Fruit fly (Drosophila melanogaster): ENCODE results near the gene CG42525.

Gene CG42525

dm6 chr3L:3149060-3149872 lies 40.3 kb downstream of the CG42525 start:
- TF ChIP-seq psq (optimal IDR thresholded peaks at IDR 0.05) (no peak), h (optimal IDR thresholded peaks at IDR 0.05) (no peak), ttk (optimal IDR thresholded peaks at IDR 0.05) (no peak), insv (optimal IDR thresholded peaks at IDR 0.05) (no peak), Myc (optimal IDR thresholded peaks at IDR 0.05) (no peak), Sin3A (optimal IDR thresholded peaks at IDR 0.05) (no peak)

dm6 chr3L:3148125-3149059 lies 41.2 kb downstream of the CG42525 start, which contains the start of the genes Usp5 and BtbVII:
Usp5 (minus strand) TSS chr3L:3148358.
BtbVII (plus strand) TSS chr3L:3148646.
- TF ChIP-seq Sin3A (optimal IDR thresholded peaks at IDR 0.05) (no peak), psq (optimal IDR thresholded peaks at IDR 0.05) (no peak), ttk (optimal IDR thresholded peaks at IDR 0.05) (no peak), Myc (optimal IDR thresholded peaks at IDR 0.05) (no peak), h (optimal IDR thresholded peaks at IDR 0.05) (no peak), insv (optimal IDR thresholded peaks at IDR 0.05) (no peak)

dm6 chr3L:3143383-3143962 lies 46.1 kb downstream of the CG42525 start, which contains the start of the genes CG11537 and Alg2:
CG11537 (minus strand) TSS chr3L:3143457.
Alg2 (plus strand) TSS chr3L:3143808.
- TF ChIP-seq h (optimal IDR thresholded peaks at IDR 0.05) = no peak
- TF ChIP-seq insv (optimal IDR thresholded peaks at IDR 0.05) = no peak
- TF ChIP-seq psq (optimal IDR thresholded peaks at IDR 0.05) = no peak
- no peak for TF ChIP-seq ttk (optimal IDR thresholded peaks at IDR 0.05)
- no peak for TF ChIP-seq Sin3A (optimal IDR thresholded peaks at IDR 0.05)
- TF ChIP-seq Myc (optimal IDR thresholded peaks at IDR 0.05) = no peak

- no peak for TF ChIP-seq h (optimal IDR thresholded peaks at IDR 0.05)
- TF ChIP-seq Myc (optimal IDR thresholded peaks at IDR 0.05) = no peak
- TF ChIP-seq Sin3A (optimal IDR thresholded peaks at IDR 0.05) = no peak
- TF ChIP-seq insv (optimal IDR thresholded peaks at IDR 0.05) = no peak
- no peak for TF ChIP-seq ttk (optimal IDR thresholded peaks at IDR 0.05)
- TF ChIP-seq psq (optimal IDR thresholded peaks at IDR 0.05) = no peak
Observed at dm6 chr3L:3142516-3143382, 46.8 kb downstream of the CG42525 start.

- TF ChIP-seq insv (optimal IDR thresholded peaks at IDR 0.05) (no peak), psq (optimal IDR thresholded peaks at IDR 0.05) (no peak), Sin3A (optimal IDR thresholded peaks at IDR 0.05) (no peak), Myc (optimal IDR thresholded peaks at IDR 0.05) (no peak), h (optimal IDR thresholded peaks at IDR 0.05) (no peak), ttk (optimal IDR thresholded peaks at IDR 0.05) (no peak)
Observed at dm6 chr3L:3141411-3141810, 48.1 kb downstream of the CG42525 start.

Measured in Kc167 (cell line).